Worm (Caenorhabditis elegans) whole organism, mixed stage, embryonic: ENCODE results near the gene pafo-1.
A peak's percentile ranks its signal among the peaks of the same experiment; 100 is the strongest.

Experiments used
- blmp-1 ChIP-seq: fragments of 150-350 bp; optimal IDR thresholded peaks from 2 replicates; lab custom pipeline; 2014; ENCODE audit warnings: missing biosample characterization, missing genetic modification characterization
- ces-1 ChIP-seq: fragments of 150-350 bp; optimal IDR thresholded peaks from 2 replicates; lab custom pipeline; 2014; ENCODE audit warnings: missing biosample characterization, missing genetic modification reagents, missing genetic modification characterization
- elt-3 ChIP-seq: fragments of 150-350 bp; optimal IDR thresholded peaks from 2 replicates; lab custom pipeline; 2014; ENCODE audit warnings: missing biosample characterization, missing genetic modification characterization
- hlh-1 ChIP-seq: fragments of 150-350 bp; optimal IDR thresholded peaks from 2 replicates; lab custom pipeline; 2014; ENCODE audit warnings: missing biosample characterization, missing genetic modification reagents, missing genetic modification characterization
- nhr-12 ChIP-seq: fragments of 150-350 bp; optimal IDR thresholded peaks from 2 replicates; lab custom pipeline; 2014; ENCODE audit warnings: missing biosample characterization, missing genetic modification characterization
- nhr-237 ChIP-seq: fragments of 150-350 bp; optimal IDR thresholded peaks from 2 replicates; lab custom pipeline; 2014; ENCODE audit warnings: missing biosample characterization, missing genetic modification characterization
- ztf-11 ChIP-seq: fragments of 150-350 bp; optimal IDR thresholded peaks from 2 replicates; lab custom pipeline; 2014; ENCODE audit warnings: missing biosample characterization, missing genetic modification characterization

DNA sequence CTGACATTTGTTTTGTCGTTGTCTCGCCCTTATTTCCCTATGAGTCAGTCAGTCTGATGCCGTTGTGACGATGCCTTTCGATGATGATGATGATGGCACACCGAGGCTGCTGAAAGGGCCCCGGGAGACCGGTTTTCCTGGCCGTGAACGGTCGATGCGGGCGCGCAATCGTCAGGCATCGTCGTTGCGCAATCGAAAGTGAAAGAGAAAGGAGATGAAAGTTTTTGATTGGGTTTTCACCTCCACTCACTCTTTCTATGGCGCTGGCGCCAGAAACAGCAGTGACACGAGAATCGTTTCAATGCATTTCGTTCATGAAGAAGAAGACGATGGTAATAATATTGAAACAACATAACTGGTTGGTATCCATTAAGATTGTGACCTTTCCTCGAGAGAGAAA lies 11.5 kb downstream of the pafo-1 start:
- TF ChIP-seq nhr-237 (tag; lab: Kevin White, UChicago) (no peak), ces-1 (GFP tag; lab: Kevin White, UChicago) (no peak), blmp-1 (peak; percentile 96), hlh-1 (no peak), nhr-12 (tag; lab: Kevin White, UChicago) (no peak), elt-3 (peak; percentile 11), ztf-11 (tag; lab: Kevin White, UChicago) (no peak)
